Worm (Caenorhabditis elegans) whole organism, L3 larva: ENCODE results near the gene grl-28.

ENCODE experiments used
- ZK546.5 ChIP-seq: sonication (generic microtip); optimal IDR thresholded peaks from 2 replicates; lab custom pipeline; 2017; ENCODE audit warnings: missing biosample characterization, missing genetic modification characterization
- ama-1 ChIP-seq: fragments of 150-350 bp; optimal IDR thresholded peaks from 2 replicates; lab custom pipeline; 2018
- fos-1 ChIP-seq: fragments of 150-350 bp; optimal IDR thresholded peaks from 2 replicates; lab custom pipeline; 2014; ENCODE audit warnings: missing biosample characterization, missing genetic modification characterization
- mdl-1 ChIP-seq: fragments of 150-350 bp; optimal IDR thresholded peaks from 2 replicates; lab custom pipeline; 2014; ENCODE audit warnings: missing biosample characterization, missing genetic modification characterization
- nfya-1 ChIP-seq: sonication (generic microtip); optimal IDR thresholded peaks from 2 replicates; lab custom pipeline; 2017; ENCODE audit warnings: missing genetic modification characterization, mild to moderate bottlenecking, missing compliant biosample characterization, antibody characterized with exemption, moderate library complexity; ENCODE audit not compliant: insufficient read depth
- nhr-77 ChIP-seq: fragments of 150-350 bp; optimal IDR thresholded peaks from 2 replicates; lab custom pipeline; 2014; ENCODE audit warnings: missing biosample characterization, missing genetic modification characterization
- pha-4 ChIP-seq: fragments of 150-350 bp; optimal IDR thresholded peaks from 2 replicates; lab custom pipeline; 2014; ENCODE audit warnings: missing biosample characterization, missing genetic modification reagents, missing genetic modification characterization
- snpc-4 ChIP-seq: fragments of 150-350 bp; optimal IDR thresholded peaks from 2 replicates; lab custom pipeline; 2014; ENCODE audit warnings: missing biosample characterization, missing genetic modification characterization
- unc-62 ChIP-seq: fragments of 150-350 bp; sonication (generic microtip); optimal IDR thresholded peaks from 4 replicates; lab custom pipeline; 2014; ENCODE audit warnings: missing biosample characterization, missing genetic modification reagents, missing genetic modification characterization
- ztf-11 ChIP-seq: fragments of 150-350 bp; optimal IDR thresholded peaks from 2 replicates; lab custom pipeline; 2014; ENCODE audit warnings: missing biosample characterization, missing genetic modification characterization

ce11 chrV:3526882-3527281, 24.8 kb downstream of the grl-28 start, which contains the start of gene str-260:
- TF ChIP-seq ama-1 (lab: Kevin White, UChicago) (no peak), nfya-1 (no peak), pha-4 (no peak), ztf-11 (no peak), ZK546.5 (tag; lab: Kevin White, UChicago) (no peak), nhr-77 (tag; lab: Kevin White, UChicago) (no peak), fos-1 (tag; lab: Kevin White, UChicago) (no peak), snpc-4 (no peak), mdl-1 (tag; lab: Kevin White, UChicago) (no peak), unc-62 (no peak)
